Worm (Caenorhabditis elegans) whole organism, midembryonic: ENCODE results near the gene nhr-104.

Experiments
- flt-1 ChIP-seq: fragments of 200-800 bp; sonication (Bioruptor generic); IDR thresholded peaks from 2 replicates; pipeline ENCODE4 v1.3.6; 2022; ENCODE audit warnings: missing genetic modification characterization, missing compliant biosample characterization
- klf-2 ChIP-seq: fragments of 200-800 bp; sonication (Bioruptor generic); conservative IDR thresholded peaks from 2 replicates; pipeline ENCODE4 v1.3.6; 2022; ENCODE audit warnings: missing genetic modification reagents, missing genetic modification characterization, missing compliant biosample characterization
- med-1 ChIP-seq: sonication (generic microtip); optimal IDR thresholded peaks from 2 replicates; lab custom pipeline; 2017; ENCODE audit warnings: missing genetic modification characterization, mild to moderate bottlenecking, missing compliant biosample characterization, antibody characterized with exemption, missing genetic modification reagents; ENCODE audit not compliant: insufficient read depth
- ref-1 ChIP-seq: fragments of 200-800 bp; sonication (Bioruptor generic); conservative IDR thresholded peaks from 2 replicates; pipeline ENCODE4 v1.3.6; 2022; ENCODE audit warnings: missing genetic modification reagents, missing genetic modification characterization, missing compliant biosample characterization
- tab-1 ChIP-seq: fragments of 200-800 bp; sonication (Bioruptor generic); IDR thresholded peaks from 2 replicates; pipeline ENCODE4 v1.3.6; 2022; ENCODE audit warnings: missing genetic modification characterization, missing compliant biosample characterization

- no peak for TF ChIP-seq tab-1 (GFP tag; lab: Robert Waterston, UW)
- TF ChIP-seq ref-1 (GFP tag; lab: Robert Waterston, UW): no peak
- no peak for TF ChIP-seq med-1 (GFP tag; lab: Kevin White, UChicago)
- TF ChIP-seq klf-2 (GFP tag; lab: Robert Waterston, UW): no peak
- no peak for TF ChIP-seq flt-1 (GFP tag; lab: Robert Waterston, UW)
Measured at ce11 chrIV:4771792-4772191, 16.7 kb downstream of the nhr-104 start, which contains the start of gene R11E3.2.
